Worm (Caenorhabditis elegans): ENCODE measurements around the gene dylt-3.

The dylt-3 gene

ce11 chrII:8209476-8209875 is 27.9 kb downstream of the dylt-3 start, which contains the start of gene M110.8:
TSS of gene M110.8 (minus strand) at chrII:8209576.
- TF ChIP-seq ama-1 (optimal IDR thresholded peaks at IDR 0.05) (no peak), hlh-17 (GFP tag; optimal IDR thresholded peaks at IDR 0.05; ENCODE audit: borderline replicate concordance) (no peak), dpl-1 (GFP tag; optimal IDR thresholded peaks at IDR 0.05) (no peak), ceh-90 (tag; optimal IDR thresholded peaks at IDR 0.05) (no peak)

- no peak for TF ChIP-seq jun-1 (tag; optimal IDR thresholded peaks at IDR 0.05)
- TF ChIP-seq blmp-1 (tag; optimal IDR thresholded peaks at IDR 0.05): no peak
- TF ChIP-seq zip-4 (GFP tag; optimal IDR thresholded peaks at IDR 0.05): no peak
- no peak for TF ChIP-seq nhr-11 (tag; optimal IDR thresholded peaks at IDR 0.05)
- TF ChIP-seq unc-86 (tag; optimal IDR thresholded peaks at IDR 0.05): no peak
- no peak for TF ChIP-seq ceh-90 (tag; optimal IDR thresholded peaks at IDR 0.05)
- TF ChIP-seq unc-30 (tag; optimal IDR thresholded peaks at IDR 0.05): no peak
- no peak for TF ChIP-seq fkh-4 (tag; optimal IDR thresholded peaks at IDR 0.05; ENCODE audit: borderline replicate concordance)
- no peak for TF ChIP-seq ztf-4 (tag; optimal IDR thresholded peaks at IDR 0.05)
Measured at ce11 chrII:8212680-8213079, 31.1 kb downstream of the dylt-3 start, which contains the start of gene twk-3. TSS of gene twk-3 (minus strand) at chrII:8212780.

ce11 chrII:8214367-8214766 is 32.8 kb downstream of the dylt-3 start, which contains the start of gene M110.10:
TSS of gene M110.10 (minus strand) at chrII:8214467.
- TF ChIP-seq hpl-2 (GFP tag; optimal IDR thresholded peaks at IDR 0.05) (no peak), unc-130 (tag; optimal IDR thresholded peaks at IDR 0.05) (no peak), lin-35 (GFP tag; optimal IDR thresholded peaks at IDR 0.05) (no peak), tlp-1 (tag; optimal IDR thresholded peaks at IDR 0.05) (no peak), ama-1 (optimal IDR thresholded peaks at IDR 0.05) (no peak), grh-1 (GFP tag; IDR thresholded peaks at IDR 0.05) (no peak), alr-1 (tag; optimal IDR thresholded peaks at IDR 0.05; ENCODE audit: borderline replicate concordance) (no peak), efl-3 (GFP tag; optimal IDR thresholded peaks at IDR 0.05) (no peak), blmp-1 (tag; optimal IDR thresholded peaks at IDR 0.05) (no peak), tbx-2 (tag; optimal IDR thresholded peaks at IDR 0.05) (no peak), nhr-237 (tag; optimal IDR thresholded peaks at IDR 0.05) (no peak)

- TF ChIP-seq ceh-8 (GFP tag; optimal IDR thresholded peaks at IDR 0.05) (no peak), ceh-63 (GFP tag; optimal IDR thresholded peaks at IDR 0.05) (no peak), isw-1 (GFP tag; IDR thresholded peaks at IDR 0.05) (peak; percentile 44), ets-5 (GFP tag; IDR thresholded peaks at IDR 0.05) (no peak), pax-3 (tag; optimal IDR thresholded peaks at IDR 0.05) (no peak), ceh-82 (tag; optimal IDR thresholded peaks at IDR 0.05) (peak in 2 of 3 experiments; percentile 4 to 42), lin-39 (tag; optimal IDR thresholded peaks at IDR 0.05) (no peak), sup-37 (GFP tag; optimal IDR thresholded peaks at IDR 0.05) (no peak), rnt-1 (tag; optimal IDR thresholded peaks at IDR 0.05) (peak; percentile 43), pag-3 (tag; optimal IDR thresholded peaks at IDR 0.05; ENCODE audit: borderline replicate concordance, insufficient read depth) (peak; percentile 71), efl-1 (optimal IDR thresholded peaks at IDR 0.05) (peak; percentile 65), efl-1 (GFP tag; optimal IDR thresholded peaks at IDR 0.05 in 1 of 2) (peak; percentile 54 to 91), fkh-8 (tag; optimal IDR thresholded peaks at IDR 0.05) (peak; percentile 19), ztf-4 (tag; optimal IDR thresholded peaks at IDR 0.05) (no peak), unc-86 (tag; optimal IDR thresholded peaks at IDR 0.05) (no peak), nhr-20 (tag; optimal IDR thresholded peaks at IDR 0.05) (peak; percentile 27), grh-1 (GFP tag; IDR thresholded peaks at IDR 0.05) (no peak), nhr-76 (tag; optimal IDR thresholded peaks at IDR 0.05) (no peak), unc-62 (GFP tag; optimal IDR thresholded peaks at IDR 0.05) (no peak), nhr-47 (tag; optimal IDR thresholded peaks at IDR 0.05) (peak; percentile 50), skn-1 (tag; optimal IDR thresholded peaks at IDR 0.05) (peak; percentile 1), ztf-11 (tag; optimal IDR thresholded peaks at IDR 0.05) (no peak), nhr-237 (tag; optimal IDR thresholded peaks at IDR 0.05) (no peak), mef-2 (tag; optimal IDR thresholded peaks at IDR 0.05) (no peak), mep-1 (tag; optimal IDR thresholded peaks at IDR 0.05) (peak; percentile 48), hpl-2 (GFP tag; optimal IDR thresholded peaks at IDR 0.05) (no peak), swsn-7 (tag; optimal IDR thresholded peaks at IDR 0.05) (peak; percentile 32), egl-13 (tag; optimal IDR thresholded peaks at IDR 0.05) (peak; percentile 14), mdl-1 (tag; optimal IDR thresholded peaks at IDR 0.05) (peak in 1 of 2 experiments; percentile 39), jun-1 (tag; optimal IDR thresholded peaks at IDR 0.05) (peak; percentile 8), ces-1 (GFP tag; optimal IDR thresholded peaks at IDR 0.05) (no peak), lir-3 (tag; optimal IDR thresholded peaks at IDR 0.05; ENCODE audit: poor library complexity) (no peak)
Measured at ce11 chrII:8216433-8216832, 34.9 kb downstream of the dylt-3 start, which contains the start of gene M110.3. TSS of gene M110.3 (minus strand) at chrII:8216616.
